Worm (Caenorhabditis elegans): ENCODE data around the gene srt-11.

ce11 chrII:14757711-14758110 is 48.1 kb upstream of the srt-11 start, which contains the start of gene Y54E2A.5:
- TF ChIP-seq nhr-27 (tag; optimal IDR thresholded peaks at IDR 0.05) (no peak), lin-35 (GFP tag; optimal IDR thresholded peaks at IDR 0.05) (no peak), nhr-80 (tag; optimal IDR thresholded peaks at IDR 0.05) (no peak), tbx-9 (tag; optimal IDR thresholded peaks at IDR 0.05; ENCODE audit: borderline replicate concordance) (no peak), athp-1 (tag; optimal IDR thresholded peaks at IDR 0.05) (no peak), ama-1 (optimal IDR thresholded peaks at IDR 0.05) (no peak), ama-1 (GFP tag; optimal IDR thresholded peaks at IDR 0.05) (no peak), F49E8.2 (tag; optimal IDR thresholded peaks at IDR 0.05; ENCODE audit: insufficient read depth) (no peak), lsl-1 (GFP tag; optimal IDR thresholded peaks at IDR 0.05) (no peak), efl-1 (GFP tag; optimal IDR thresholded peaks at IDR 0.05) (no peak), rec-8 (tag; optimal IDR thresholded peaks at IDR 0.05) (no peak), lin-54 (GFP tag; optimal IDR thresholded peaks at IDR 0.05) (no peak), F57A8.1 (GFP tag; optimal IDR thresholded peaks at IDR 0.05) (no peak)

All from whole organism, young adult.